Worm (Caenorhabditis elegans) whole organism, L1 larva: ENCODE results near the gene spp-26.

Source experiments
- C16A3.4 ChIP-seq: fragments of 150-350 bp; optimal IDR thresholded peaks from 2 replicates; lab custom pipeline; 2014; ENCODE audit warnings: missing biosample characterization, missing genetic modification characterization
- C34B4.2 ChIP-seq: sonication (generic microtip); optimal IDR thresholded peaks from 2 replicates; lab custom pipeline; 2017; ENCODE audit warnings: mild to moderate bottlenecking, missing genetic modification characterization, missing compliant biosample characterization
- Y116A8C.19 ChIP-seq: sonication (generic microtip); optimal IDR thresholded peaks from 2 replicates; lab custom pipeline; 2016; ENCODE audit warnings: missing compliant biosample characterization, missing genetic modification characterization, borderline replicate concordance
- aha-1 ChIP-seq: fragments of 150-350 bp; optimal IDR thresholded peaks from 2 replicates; lab custom pipeline; 2014; ENCODE audit warnings: missing biosample characterization, missing genetic modification characterization
- aly-2 ChIP-seq: fragments of 150-350 bp; optimal IDR thresholded peaks from 2 replicates; lab custom pipeline; 2014; ENCODE audit warnings: missing biosample characterization, missing genetic modification characterization
- ceh-88 ChIP-seq: fragments of 200-800 bp; sonication (Bioruptor generic); IDR thresholded peaks from 2 replicates; pipeline ENCODE4 v1.3.6; 2022; ENCODE audit warnings: missing genetic modification characterization, missing compliant biosample characterization
- ces-1 ChIP-seq: fragments of 150-350 bp; optimal IDR thresholded peaks from 2 replicates; lab custom pipeline; 2014; ENCODE audit warnings: missing biosample characterization, missing genetic modification reagents, missing genetic modification characterization
- dpl-1 ChIP-seq, 3 experiments: fragments of 150-350 bp in 2 of 3; sonication (generic microtip) in 1 of 3; optimal IDR thresholded peaks; 2 replicates each; lab custom pipeline; 2014 to 2017; ENCODE audit warnings: missing biosample characterization in 3 of 3, missing genetic modification characterization in 3 of 3, missing genetic modification reagents in 3 of 3
- dsc-1 ChIP-seq: sonication (generic microtip); optimal IDR thresholded peaks from 2 replicates; lab custom pipeline; 2016; ENCODE audit warnings: mild to moderate bottlenecking, missing genetic modification characterization, missing compliant biosample characterization
- efl-1 ChIP-seq, 4 experiments: fragments of 150-350 bp; optimal IDR thresholded peaks in 3 of 4; peaks in 1 of 4; 1 replicate in 1 of 4; 2 replicates in 3 of 4; lab custom pipeline; 2014; ENCODE audit warnings: missing biosample characterization in 2 of 4, missing genetic modification characterization in 2 of 4, missing genetic modification reagents in 2 of 4
- elt-2 ChIP-seq: sonication (generic microtip); optimal IDR thresholded peaks from 2 replicates; lab custom pipeline; 2016; ENCODE audit warnings: missing genetic modification characterization, mild to moderate bottlenecking, inconsistent platforms, missing compliant biosample characterization, missing genetic modification reagents
- elt-3 ChIP-seq, 6 experiments: fragments of 150-350 bp in 1 of 6; sonication (generic microtip); optimal IDR thresholded peaks; 2 replicates each; lab custom pipeline; 2017 to 2018; ENCODE audit warnings: missing biosample characterization in 6 of 6, missing genetic modification characterization in 6 of 6, inconsistent platforms in 1 of 6
- ets-5 ChIP-seq: fragments of 200-800 bp; sonication (Bioruptor generic); IDR thresholded peaks from 2 replicates; pipeline ENCODE4 v1.3.6; 2022; ENCODE audit warnings: missing genetic modification characterization, missing compliant biosample characterization
- fkh-4 ChIP-seq: sonication (generic microtip); optimal IDR thresholded peaks from 2 replicates; lab custom pipeline; 2016; ENCODE audit warnings: missing compliant biosample characterization, missing genetic modification characterization, borderline replicate concordance
- fos-1 ChIP-seq: fragments of 150-350 bp; optimal IDR thresholded peaks from 2 replicates; lab custom pipeline; 2014; ENCODE audit warnings: missing biosample characterization, missing genetic modification characterization
- grh-1 ChIP-seq: fragments of 200-800 bp; sonication (Bioruptor generic); IDR thresholded peaks from 2 replicates; pipeline ENCODE4 v1.3.6; 2022; ENCODE audit warnings: missing genetic modification reagents, missing genetic modification characterization, missing compliant biosample characterization
- hlh-4 ChIP-seq: sonication (generic microtip); optimal IDR thresholded peaks from 2 replicates; lab custom pipeline; 2016; ENCODE audit warnings: mild to moderate bottlenecking, missing genetic modification characterization, missing compliant biosample characterization
- jun-1 ChIP-seq: fragments of 150-350 bp; optimal IDR thresholded peaks from 2 replicates; lab custom pipeline; 2014; ENCODE audit warnings: missing biosample characterization, missing genetic modification reagents, missing genetic modification characterization
- lin-13 ChIP-seq: fragments of 150-350 bp; optimal IDR thresholded peaks from 2 replicates; lab custom pipeline; 2014; ENCODE audit warnings: missing biosample characterization, missing genetic modification reagents, missing genetic modification characterization
- lin-14 ChIP-seq: fragments of 200-800 bp; sonication (Bioruptor generic); optimal IDR thresholded peaks from 2 replicates; lab custom pipeline; 2018; ENCODE audit warnings: mild to moderate bottlenecking, missing genetic modification characterization, moderate library complexity, missing compliant biosample characterization
- lin-15B ChIP-seq: fragments of 150-350 bp; sonication (generic microtip); optimal IDR thresholded peaks from 3 replicates; lab custom pipeline; 2014; ENCODE audit warnings: missing biosample characterization, missing genetic modification characterization
- lin-39 ChIP-seq: fragments of 150-350 bp; optimal IDR thresholded peaks from 2 replicates; lab custom pipeline; 2014; ENCODE audit warnings: missing biosample characterization, missing genetic modification reagents, missing genetic modification characterization
- lir-3 ChIP-seq: sonication (generic microtip); optimal IDR thresholded peaks from 2 replicates; lab custom pipeline; 2016; ENCODE audit warnings: mild to moderate bottlenecking, missing genetic modification characterization, moderate library complexity, missing compliant biosample characterization; ENCODE audit not compliant: poor library complexity
- lsy-2 ChIP-seq, 2 experiments: fragments of 150-350 bp; optimal IDR thresholded peaks; 2 replicates each; lab custom pipeline; 2014; ENCODE audit warnings: missing biosample characterization in 2 of 2, missing genetic modification characterization in 2 of 2
- mab-9 ChIP-seq: fragments of 200-800 bp; sonication (Bioruptor generic); IDR thresholded peaks from 2 replicates; pipeline ENCODE4 v1.3.6; 2022; ENCODE audit warnings: missing genetic modification reagents, missing genetic modification characterization, missing compliant biosample characterization
- mdl-1 ChIP-seq, 2 experiments: fragments of 150-350 bp; optimal IDR thresholded peaks; 2 replicates each; lab custom pipeline; 2014 to 2017; ENCODE audit warnings: missing biosample characterization in 2 of 2, missing genetic modification characterization in 2 of 2, inconsistent platforms in 1 of 2
- mep-1 ChIP-seq: fragments of 150-350 bp; optimal IDR thresholded peaks from 2 replicates; lab custom pipeline; 2014; ENCODE audit warnings: missing biosample characterization, missing genetic modification characterization
- nhr-12 ChIP-seq: sonication (generic microtip); optimal IDR thresholded peaks from 2 replicates; lab custom pipeline; 2017; ENCODE audit warnings: missing biosample characterization, missing genetic modification characterization
- nhr-237 ChIP-seq: fragments of 150-350 bp; optimal IDR thresholded peaks from 2 replicates; lab custom pipeline; 2014; ENCODE audit warnings: missing biosample characterization, missing genetic modification characterization
- nhr-28 ChIP-seq: fragments of 150-350 bp; optimal IDR thresholded peaks from 2 replicates; lab custom pipeline; 2014; ENCODE audit warnings: missing biosample characterization, missing genetic modification characterization
- nhr-71 ChIP-seq: sonication (generic microtip); optimal IDR thresholded peaks from 2 replicates; lab custom pipeline; 2016; ENCODE audit warnings: mild to moderate bottlenecking, missing genetic modification characterization, moderate library complexity, missing compliant biosample characterization
- nhr-77 ChIP-seq: fragments of 150-350 bp; optimal IDR thresholded peaks from 2 replicates; lab custom pipeline; 2014; ENCODE audit warnings: missing biosample characterization, missing genetic modification characterization
- nhr-84 ChIP-seq: sonication (generic microtip); optimal IDR thresholded peaks from 2 replicates; lab custom pipeline; 2017; ENCODE audit warnings: missing biosample characterization, missing genetic modification characterization
- nhr-85 ChIP-seq: sonication (generic microtip); peaks from one replicate; lab custom pipeline; 2016; ENCODE audit warnings: missing genetic modification characterization, inconsistent platforms, missing compliant biosample characterization
- nhr-90 ChIP-seq: sonication (generic microtip); optimal IDR thresholded peaks from 2 replicates; lab custom pipeline; 2016; ENCODE audit warnings: mild to moderate bottlenecking, missing genetic modification characterization, missing compliant biosample characterization; ENCODE audit not compliant: poor library complexity
- pqm-1 ChIP-seq: sonication (generic microtip); optimal IDR thresholded peaks from 3 replicates; lab custom pipeline; 2017; ENCODE audit warnings: missing biosample characterization, missing genetic modification characterization
- rnt-1 ChIP-seq: sonication (generic microtip); optimal IDR thresholded peaks from 2 replicates; lab custom pipeline; 2016; ENCODE audit warnings: mild to moderate bottlenecking, missing genetic modification characterization, moderate library complexity, missing compliant biosample characterization
- skn-1 ChIP-seq: fragments of 150-350 bp; optimal IDR thresholded peaks from 2 replicates; lab custom pipeline; 2014; ENCODE audit warnings: missing biosample characterization, missing genetic modification characterization
- snu-23 ChIP-seq: sonication (generic microtip); optimal IDR thresholded peaks from 2 replicates; lab custom pipeline; 2016; ENCODE audit warnings: missing genetic modification characterization, missing compliant biosample characterization
- sox-4 ChIP-seq: sonication (generic microtip); optimal IDR thresholded peaks from 2 replicates; lab custom pipeline; 2016; ENCODE audit warnings: missing genetic modification characterization, missing compliant biosample characterization
- swsn-7 ChIP-seq: sonication (generic microtip); optimal IDR thresholded peaks from 2 replicates; lab custom pipeline; 2016; ENCODE audit warnings: missing genetic modification characterization, missing compliant biosample characterization
- unc-130 ChIP-seq: fragments of 150-350 bp; optimal IDR thresholded peaks from 2 replicates; lab custom pipeline; 2017; ENCODE audit warnings: missing biosample characterization, missing genetic modification characterization, inconsistent platforms
- unc-62 ChIP-seq: fragments of 150-350 bp; optimal IDR thresholded peaks from 2 replicates; lab custom pipeline; 2014; ENCODE audit warnings: missing biosample characterization, missing genetic modification reagents, missing genetic modification characterization
- unc-98 ChIP-seq: fragments of 200-800 bp; sonication (Bioruptor generic); IDR thresholded peaks from 2 replicates; pipeline ENCODE4 v1.3.6; 2022; ENCODE audit warnings: missing genetic modification characterization, missing compliant biosample characterization
- vab-15 ChIP-seq: sonication (generic microtip); optimal IDR thresholded peaks from 2 replicates; lab custom pipeline; 2017; ENCODE audit warnings: missing genotype, mild to moderate bottlenecking, missing genetic modification characterization, missing compliant biosample characterization
- xbp-1 ChIP-seq: sonication (generic microtip); optimal IDR thresholded peaks from 2 replicates; lab custom pipeline; 2016; ENCODE audit warnings: missing genetic modification characterization, missing compliant biosample characterization
- zag-1 ChIP-seq: fragments of 150-350 bp; optimal IDR thresholded peaks from 2 replicates; lab custom pipeline; 2014; ENCODE audit warnings: missing biosample characterization, missing genetic modification characterization
- zip-4 ChIP-seq: fragments of 200-800 bp; sonication (Bioruptor generic); optimal IDR thresholded peaks from 2 replicates; lab custom pipeline; 2018; ENCODE audit warnings: mild to moderate bottlenecking, missing genetic modification characterization, moderate library complexity, missing compliant biosample characterization
- ztf-11 ChIP-seq, 2 experiments: sonication (generic microtip); optimal IDR thresholded peaks; 2 replicates each; lab custom pipeline; 2016 to 2017; ENCODE audit warnings: missing genetic modification characterization in 2 of 2, missing biosample characterization in 1 of 2, missing compliant biosample characterization in 1 of 2
- ztf-4 ChIP-seq: fragments of 150-350 bp; optimal IDR thresholded peaks from 2 replicates; lab custom pipeline; 2014; ENCODE audit warnings: missing biosample characterization, missing genetic modification characterization

spp-26 gene

ce11 chrV:6515344-6515743 lies 43.7 kb downstream of the spp-26 start:
- no peak for TF ChIP-seq skn-1 (tag; lab: Kevin White, UChicago)
- TF ChIP-seq mep-1 (tag; lab: Kevin White, UChicago): no peak
- no peak for TF ChIP-seq C34B4.2 (tag; lab: Kevin White, UChicago)
- no peak for TF ChIP-seq snu-23 (GFP tag; lab: Kevin White, UChicago)
- TF ChIP-seq pqm-1 (tag; lab: Kevin White, UChicago): no peak
- no peak for TF ChIP-seq fos-1 (tag; lab: Kevin White, UChicago)
- no peak for TF ChIP-seq lin-15B
- no peak for TF ChIP-seq ceh-88 (GFP tag; lab: Robert Waterston, UW)
- no peak for TF ChIP-seq jun-1 (tag; lab: Kevin White, UChicago)

- TF ChIP-seq unc-98 (GFP tag; lab: Robert Waterston, UW) (no peak), mdl-1 (tag; optimal IDR thresholded peaks at IDR 0.05; lab: Kevin White, UChicago) (no peak), aha-1 (tag; lab: Kevin White, UChicago) (no peak), nhr-71 (tag; lab: Kevin White, UChicago) (peak; percentile 64), ets-5 (GFP tag; lab: Robert Waterston, UW) (no peak), lin-39 (no peak), dsc-1 (tag; lab: Kevin White, UChicago) (no peak), lin-15B (no peak), C16A3.4 (tag; lab: Kevin White, UChicago) (no peak), hlh-4 (no peak), rnt-1 (tag; lab: Kevin White, UChicago) (peak; percentile 23), lin-14 (GFP tag; lab: Kevin White, UChicago) (peak; percentile 39), ztf-4 (tag; lab: Kevin White, UChicago) (peak; percentile 60), nhr-90 (tag; lab: Kevin White, UChicago) (peak; percentile 44), nhr-77 (tag; lab: Kevin White, UChicago) (no peak), dpl-1 (GFP tag; optimal IDR thresholded peaks at IDR 0.05; lab: Kevin White, UChicago) (no peak), Y116A8C.19 (tag; lab: Kevin White, UChicago) (no peak), snu-23 (GFP tag; lab: Kevin White, UChicago) (peak; percentile 65), lir-3 (peak; percentile 30), vab-15 (tag; lab: Kevin White, UChicago) (no peak), lin-13 (no peak), mab-9 (GFP tag; lab: Robert Waterston, UW) (no peak), ceh-88 (GFP tag; lab: Robert Waterston, UW) (no peak), xbp-1 (tag; lab: Kevin White, UChicago) (no peak), nhr-84 (tag; lab: Kevin White, UChicago) (no peak), fkh-4 (tag; lab: Kevin White, UChicago) (no peak), elt-2 (tag; lab: Kevin White, UChicago) (no peak), skn-1 (tag; lab: Kevin White, UChicago) (no peak), sox-4 (no peak), swsn-7 (tag; lab: Kevin White, UChicago) (peak; percentile 24), elt-3 (tag; optimal IDR thresholded peaks at IDR 0.05; lab: Kevin White, UChicago) (peak in 2 of 6 experiments; percentile 12 to 43), grh-1 (GFP tag; lab: Robert Waterston, UW) (0 out of 2 replicates have a peak, but pooled peaks have one; percentile 33), aly-2 (peak; percentile 77), ztf-11 (tag; optimal IDR thresholded peaks at IDR 0.05; lab: Kevin White, UChicago) (no peak), lsy-2 (tag; optimal IDR thresholded peaks at IDR 0.05; lab: Kevin White, UChicago) (no peak), unc-130 (tag; lab: Kevin White, UChicago) (no peak), efl-1 (optimal IDR thresholded peaks at IDR 0.05; lab: Kevin White, UChicago) (no peak), efl-1 (GFP tag; optimal IDR thresholded peaks at IDR 0.05 in 1 of 2; lab: Kevin White, UChicago) (peak in 1 of 2 experiments; percentile 89), jun-1 (tag; lab: Kevin White, UChicago) (no peak), ces-1 (GFP tag; lab: Kevin White, UChicago) (no peak), nhr-85 (tag; lab: Kevin White, UChicago) (peak; percentile 70), zag-1 (tag; lab: Kevin White, UChicago) (no peak), nhr-237 (tag; lab: Kevin White, UChicago) (no peak), nhr-28 (tag; lab: Kevin White, UChicago) (no peak), unc-62 (GFP tag; lab: Kevin White, UChicago) (no peak), zip-4 (GFP tag; lab: Kevin White, UChicago) (no peak), nhr-12 (no peak)
Observed at ce11 chrV:6514887-6515324, 44.1 kb downstream of the spp-26 start, which contains the start of gene dpy-11. TSS of gene dpy-11 (minus strand) at chrV:6515240.
